Worm (Caenorhabditis elegans) whole organism, young adult: Measurements from ENCODE around the gene Y57E12AR.1.

Experiments used
- B0261.1 ChIP-seq: sonication (generic microtip); optimal IDR thresholded peaks from 2 replicates; lab custom pipeline; 2016; ENCODE audit warnings: mild to moderate bottlenecking, missing genetic modification characterization, moderate library complexity, missing compliant biosample characterization
- D2030.7 ChIP-seq: fragments of 200-800 bp; sonication (Bioruptor generic); IDR thresholded peaks from 2 replicates; pipeline ENCODE4 v1.3.6; 2022; ENCODE audit warnings: missing genetic modification reagents, missing genetic modification characterization, missing compliant biosample characterization
- K11D2.4 ChIP-seq: fragments of 200-800 bp; sonication (Bioruptor generic); IDR thresholded peaks from 2 replicates; pipeline ENCODE4 v1.3.6; 2022; ENCODE audit warnings: missing genetic modification reagents, missing genetic modification characterization, missing compliant biosample characterization
- Y56A3A.18 ChIP-seq: fragments of 200-800 bp; sonication (Bioruptor generic); IDR thresholded peaks from 2 replicates; pipeline ENCODE4 v1.3.6; 2022; ENCODE audit warnings: missing genetic modification reagents, missing genetic modification characterization, missing compliant biosample characterization
- Y67H2A.10 ChIP-seq: fragments of 200-800 bp; sonication (Bioruptor generic); conservative IDR thresholded peaks from 2 replicates; pipeline ENCODE4 v1.3.6; 2022; ENCODE audit warnings: missing genetic modification reagents, missing genetic modification characterization, missing compliant biosample characterization
- aptf-3 ChIP-seq: fragments of 200-800 bp; sonication (Bioruptor generic); IDR thresholded peaks from 2 replicates; pipeline ENCODE4 v1.3.6; 2022; ENCODE audit warnings: missing genetic modification characterization, missing compliant biosample characterization
- atf-7 ChIP-seq: sonication (generic microtip); optimal IDR thresholded peaks from 2 replicates; lab custom pipeline; 2017; ENCODE audit warnings: mild to moderate bottlenecking, missing genetic modification characterization, missing compliant biosample characterization
- bed-1 ChIP-seq: fragments of 200-800 bp; sonication (Bioruptor generic); IDR thresholded peaks from 2 replicates; pipeline ENCODE4 v1.3.6; 2022; ENCODE audit warnings: missing genetic modification reagents, missing genetic modification characterization, missing compliant biosample characterization
- bed-2 ChIP-seq: fragments of 200-800 bp; sonication (Bioruptor generic); IDR thresholded peaks from 2 replicates; pipeline ENCODE4 v1.3.6; 2022; ENCODE audit warnings: missing genetic modification reagents, missing genetic modification characterization, missing compliant biosample characterization
- chd-7 ChIP-seq: sonication (generic microtip); optimal IDR thresholded peaks from 2 replicates; lab custom pipeline; 2016; ENCODE audit warnings: mild to moderate bottlenecking, missing genetic modification characterization, moderate library complexity, missing compliant biosample characterization
- efl-1 ChIP-seq: fragments of 150-350 bp; optimal IDR thresholded peaks from 2 replicates; lab custom pipeline; 2014; ENCODE audit warnings: missing biosample characterization, missing genetic modification reagents, missing genetic modification characterization
- egl-44 ChIP-seq: fragments of 200-800 bp; sonication (Bioruptor generic); IDR thresholded peaks from 2 replicates; pipeline ENCODE4 v1.3.6; 2022; ENCODE audit warnings: missing genetic modification reagents, missing genetic modification characterization, missing compliant biosample characterization
- ekl-4 ChIP-seq: fragments of 200-800 bp; sonication (Bioruptor generic); IDR thresholded peaks from 2 replicates; pipeline ENCODE4 v1.3.6; 2022; ENCODE audit warnings: missing genetic modification reagents, missing genetic modification characterization, missing compliant biosample characterization
- hlh-26 ChIP-seq: fragments of 200-800 bp; sonication (Bioruptor generic); conservative IDR thresholded peaks from 2 replicates; pipeline ENCODE4 v1.3.6; 2022; ENCODE audit warnings: missing genetic modification reagents, missing genetic modification characterization, missing compliant biosample characterization
- hmg-1.2 ChIP-seq: fragments of 200-800 bp; sonication (Bioruptor generic); IDR thresholded peaks from 2 replicates; pipeline ENCODE4 v1.3.6; 2022; ENCODE audit warnings: missing genetic modification reagents, missing genetic modification characterization, missing compliant biosample characterization
- hrde-1 ChIP-seq: sonication (generic microtip); optimal IDR thresholded peaks from 2 replicates; lab custom pipeline; 2016; ENCODE audit warnings: missing genetic modification characterization, mild to moderate bottlenecking, missing compliant biosample characterization, moderate library complexity, missing genotype, missing genetic modification reagents, borderline replicate concordance
- let-526 ChIP-seq: fragments of 200-800 bp; sonication (Bioruptor generic); IDR thresholded peaks from 2 replicates; pipeline ENCODE4 v1.3.6; 2022; ENCODE audit warnings: missing genetic modification reagents, missing genetic modification characterization, missing compliant biosample characterization
- let-607 ChIP-seq, 2 experiments: fragments of 200-800 bp in 1 of 2; sonication (Bioruptor generic) in 1 of 2; sonication (generic microtip) in 1 of 2; optimal IDR thresholded peaks; 2 replicates each; lab custom pipeline; 2016 to 2018; ENCODE audit warnings: mild to moderate bottlenecking in 2 of 2, missing compliant biosample characterization in 2 of 2, missing genetic modification characterization in 2 of 2, moderate library complexity in 2 of 2, missing genotype in 1 of 2
- lin-26 ChIP-seq: fragments of 200-800 bp; sonication (Bioruptor generic); IDR thresholded peaks from 2 replicates; pipeline ENCODE4 v1.3.6; 2022; ENCODE audit warnings: missing genetic modification reagents, missing genetic modification characterization, missing compliant biosample characterization
- madf-10 ChIP-seq: sonication (generic microtip); optimal IDR thresholded peaks from 2 replicates; lab custom pipeline; 2016; ENCODE audit warnings: mild to moderate bottlenecking, missing genetic modification characterization, missing compliant biosample characterization
- madf-3 ChIP-seq: fragments of 200-800 bp; sonication (Bioruptor generic); IDR thresholded peaks from 2 replicates; pipeline ENCODE4 v1.3.6; 2022; ENCODE audit warnings: missing genetic modification reagents, missing genetic modification characterization, missing compliant biosample characterization
- madf-6 ChIP-seq: fragments of 200-800 bp; sonication (Bioruptor generic); IDR thresholded peaks from 2 replicates; pipeline ENCODE4 v1.3.6; 2022; ENCODE audit warnings: missing genetic modification reagents, missing genetic modification characterization, missing compliant biosample characterization
- madf-8 ChIP-seq: fragments of 200-800 bp; sonication (Bioruptor generic); conservative IDR thresholded peaks from 2 replicates; pipeline ENCODE4 v1.3.6; 2022; ENCODE audit warnings: missing genetic modification reagents, missing genetic modification characterization, missing compliant biosample characterization
- mcd-1 ChIP-seq: fragments of 200-800 bp; sonication (Bioruptor generic); IDR thresholded peaks from 2 replicates; pipeline ENCODE4 v1.3.6; 2022; ENCODE audit warnings: missing genetic modification reagents, missing genetic modification characterization, missing compliant biosample characterization
- nhr-80 ChIP-seq: sonication (generic microtip); optimal IDR thresholded peaks from 2 replicates; lab custom pipeline; 2016; ENCODE audit warnings: missing genetic modification characterization, missing compliant biosample characterization
- pbrm-1 ChIP-seq: fragments of 200-800 bp; sonication (Bioruptor generic); IDR thresholded peaks from 2 replicates; pipeline ENCODE4 v1.3.6; 2022; ENCODE audit warnings: missing genetic modification reagents, missing genetic modification characterization, missing compliant biosample characterization
- rcor-1 ChIP-seq: fragments of 200-800 bp; sonication (Bioruptor generic); IDR thresholded peaks from 2 replicates; pipeline ENCODE4 v1.3.6; 2022; ENCODE audit warnings: missing genetic modification reagents, missing genetic modification characterization, missing compliant biosample characterization
- repo-1 ChIP-seq: sonication (generic microtip); optimal IDR thresholded peaks from 2 replicates; lab custom pipeline; 2017; ENCODE audit warnings: mild to moderate bottlenecking, missing genetic modification characterization, missing compliant biosample characterization
- rpc-1 ChIP-seq, 2 experiments: fragments of 150-350 bp in 1 of 2; sonication (generic microtip) in 1 of 2; optimal IDR thresholded peaks; 2 replicates each; lab custom pipeline; 2014 to 2018; ENCODE audit warnings: missing biosample characterization in 1 of 2, missing genetic modification characterization in 1 of 2, missing genetic modification reagents in 1 of 2, missing genotype in 1 of 2
- sea-2 ChIP-seq: fragments of 200-800 bp; sonication (Bioruptor generic); IDR thresholded peaks from 2 replicates; pipeline ENCODE4 v1.3.6; 2022; ENCODE audit warnings: missing genetic modification characterization, missing compliant biosample characterization
- snpc-1.1 ChIP-seq: sonication (generic microtip); optimal IDR thresholded peaks from 2 replicates; lab custom pipeline; 2017; ENCODE audit warnings: missing genetic modification characterization, mild to moderate bottlenecking, missing compliant biosample characterization, antibody characterized with exemption, moderate library complexity, missing genotype, missing genetic modification reagents; ENCODE audit not compliant: insufficient read depth
- snpc-1.3 ChIP-seq: sonication (generic microtip); optimal IDR thresholded peaks from 2 replicates; lab custom pipeline; 2017; ENCODE audit warnings: missing genetic modification characterization, mild to moderate bottlenecking, missing compliant biosample characterization, antibody characterized with exemption, moderate library complexity, missing genotype, missing genetic modification reagents; ENCODE audit not compliant: insufficient read depth
- snpc-3.4 ChIP-seq: sonication (generic microtip); optimal IDR thresholded peaks from 2 replicates; lab custom pipeline; 2017; ENCODE audit warnings: missing genetic modification characterization, mild to moderate bottlenecking, missing compliant biosample characterization, antibody characterized with exemption, moderate library complexity, missing genotype, missing genetic modification reagents
- snpc-4 ChIP-seq, 5 experiments: fragments of 150-350 bp in 1 of 5; sonication (generic microtip) in 4 of 5; optimal IDR thresholded peaks; 2 replicates each; lab custom pipeline; 2014 to 2018; ENCODE audit warnings: missing genetic modification characterization in 5 of 5, missing biosample characterization in 3 of 5, antibody characterized with exemption in 2 of 5, mild to moderate bottlenecking in 2 of 5, missing compliant biosample characterization in 2 of 5, missing genotype in 2 of 5, moderate library complexity in 2 of 5, missing genetic modification reagents in 1 of 5
- tbp1 ChIP-seq: fragments of 200-800 bp; sonication (Bioruptor generic); optimal IDR thresholded peaks from 2 replicates; lab custom pipeline; 2018; ENCODE audit warnings: mild to moderate bottlenecking, missing genetic modification characterization, missing compliant biosample characterization
- tbx-9 ChIP-seq: sonication (generic microtip); optimal IDR thresholded peaks from 2 replicates; lab custom pipeline; 2016; ENCODE audit warnings: borderline replicate concordance, missing genetic modification characterization, inconsistent platforms, missing compliant biosample characterization
- ztf-25 ChIP-seq: fragments of 200-800 bp; sonication (Bioruptor generic); IDR thresholded peaks from 2 replicates; pipeline ENCODE4 v1.3.6; 2022; ENCODE audit warnings: missing genetic modification reagents, missing genetic modification characterization, missing compliant biosample characterization
- ztf-26 ChIP-seq: sonication (generic microtip); optimal IDR thresholded peaks from 2 replicates; lab custom pipeline; 2017; ENCODE audit warnings: missing genetic modification characterization, missing compliant biosample characterization
- ztf-28 ChIP-seq: fragments of 200-800 bp; sonication (Bioruptor generic); IDR thresholded peaks from 2 replicates; pipeline ENCODE4 v1.3.6; 2022; ENCODE audit warnings: missing genetic modification reagents, missing genetic modification characterization, missing compliant biosample characterization

Gene Y57E12AR.1

DNA sequence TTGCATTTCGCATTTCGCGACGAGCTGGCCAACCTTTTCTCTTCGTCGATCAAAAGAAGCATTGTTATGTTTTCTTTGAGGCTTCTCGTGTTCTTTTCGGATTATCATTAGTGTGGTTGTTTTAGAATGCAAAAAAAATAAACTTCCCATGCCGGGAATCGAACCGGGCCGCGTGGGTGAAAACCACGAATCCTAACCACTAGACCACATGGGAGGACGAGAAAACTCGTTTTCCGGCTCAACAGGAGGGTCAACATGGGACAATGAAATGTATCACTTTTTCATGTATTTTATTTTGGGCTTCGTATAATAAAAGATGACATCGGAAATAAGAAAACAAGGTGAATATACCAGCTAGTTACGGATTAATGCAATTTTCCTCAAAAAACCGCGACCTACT is 4.5 kb upstream of the Y57E12AR.1 start:
- no peak for TF ChIP-seq pbrm-1 (GFP tag; lab: Robert Waterston, UW)
- peak; percentile 64 for TF ChIP-seq B0261.1 (tag; lab: Kevin White, UChicago)
- TF ChIP-seq K11D2.4 (GFP tag; lab: Robert Waterston, UW): no peak
- TF ChIP-seq tbp1 (GFP tag; lab: Kevin White, UChicago): peak; percentile 85
- TF ChIP-seq snpc-4 (GFP tag; optimal IDR thresholded peaks at IDR 0.05; lab: Kevin White, UChicago): no peak
- peak in 1 of 4 experiments; percentile 8 for TF ChIP-seq snpc-4 (tag; optimal IDR thresholded peaks at IDR 0.05; lab: Kevin White, UChicago)
- TF ChIP-seq rpc-1 (optimal IDR thresholded peaks at IDR 0.05; lab: Kevin White, UChicago): peak; percentile 53
- TF ChIP-seq rpc-1 (tag; optimal IDR thresholded peaks at IDR 0.05; lab: Kevin White, UChicago): peak; percentile 68
- 0 out of 2 replicates have a peak, but pooled peaks have one; percentile 40 for TF ChIP-seq ztf-25 (GFP tag; lab: Robert Waterston, UW)
- no peak for TF ChIP-seq Y56A3A.18 (GFP tag; lab: Robert Waterston, UW)
- TF ChIP-seq aptf-3 (GFP tag; lab: Robert Waterston, UW): no peak
- TF ChIP-seq let-526 (GFP tag; lab: Robert Waterston, UW): no peak
- TF ChIP-seq lin-26 (GFP tag; lab: Robert Waterston, UW): peak; percentile 55; the same call in 1 of the 2 replicates
- no peak for TF ChIP-seq egl-44 (GFP tag; lab: Robert Waterston, UW)
- 0 out of 2 replicates have a peak, but pooled peaks have one; percentile 11 for TF ChIP-seq madf-6
- TF ChIP-seq let-607 (tag; optimal IDR thresholded peaks at IDR 0.05; lab: Kevin White, UChicago): no peak
- 0 out of 2 replicates have a peak, but pooled peaks have one; percentile 10 for TF ChIP-seq hmg-1.2 (GFP tag; lab: Robert Waterston, UW)
- no peak for TF ChIP-seq snpc-1.1 (tag; lab: Kevin White, UChicago)

DNA sequence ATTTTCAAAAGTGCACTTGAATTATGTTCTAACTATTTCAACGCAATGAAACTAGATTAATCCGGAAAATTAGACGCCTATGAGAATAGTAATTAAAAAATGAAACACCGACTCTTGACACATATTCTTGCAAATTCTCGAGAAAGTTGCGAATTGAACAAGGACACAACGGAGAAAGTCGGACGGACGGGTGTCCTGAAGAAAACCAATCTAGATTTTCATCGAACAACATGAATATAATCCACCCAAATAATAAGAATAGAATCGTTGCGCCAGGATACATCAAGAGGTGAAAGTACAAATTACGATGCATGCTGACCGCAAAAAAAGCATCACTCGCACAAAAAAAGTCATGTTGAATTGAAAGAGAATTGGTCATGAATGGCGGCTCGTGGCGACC is 3.7 kb upstream of the Y57E12AR.1 start:
- TF ChIP-seq madf-8 (GFP tag; lab: Robert Waterston, UW) (no peak), madf-10 (tag; lab: Kevin White, UChicago) (no peak)
- TF ChIP-seq, all 124 proteins: peak for 0

DNA sequence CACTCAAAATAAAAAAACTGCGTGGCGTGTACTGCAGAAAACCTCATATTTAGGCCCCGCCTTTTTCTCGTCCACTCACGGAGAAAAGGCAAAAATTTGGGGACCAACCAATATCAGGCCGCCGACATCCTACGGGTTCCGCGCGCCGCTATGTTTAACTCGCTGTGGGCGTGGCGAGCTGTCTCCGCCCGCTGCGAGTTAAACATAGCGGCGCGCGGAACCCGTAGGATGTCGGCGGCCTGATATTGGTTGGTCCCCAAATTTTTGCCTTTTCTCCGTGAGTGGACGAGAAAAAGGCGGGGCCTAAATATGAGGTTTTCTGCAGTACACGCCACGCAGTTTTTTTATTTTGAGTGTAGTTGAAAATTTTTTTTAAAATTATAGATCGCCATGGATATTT is 2.3 kb downstream of the Y57E12AR.1 start, which contains the start of gene tmem-258:
tmem-258 (plus strand) TSS at position 385 of the 400 bp plus-strand sequence.
- TF ChIP-seq hmg-1.2 (GFP tag; lab: Robert Waterston, UW) (peak; percentile 43), snpc-1.1 (tag; lab: Kevin White, UChicago) (peak; percentile 88), snpc-3.4 (tag; lab: Kevin White, UChicago) (peak; percentile 43), snpc-4 (GFP tag; optimal IDR thresholded peaks at IDR 0.05; lab: Kevin White, UChicago) (peak; percentile 82), snpc-4 (tag; optimal IDR thresholded peaks at IDR 0.05; lab: Kevin White, UChicago) (peak in 3 of 4 experiments; percentile 88 to 95 (median 94)), madf-6 (peak; percentile 36), ekl-4 (GFP tag; lab: Robert Waterston, UW) (peak; percentile 5; the same call in 1 of the 2 replicates)

DNA sequence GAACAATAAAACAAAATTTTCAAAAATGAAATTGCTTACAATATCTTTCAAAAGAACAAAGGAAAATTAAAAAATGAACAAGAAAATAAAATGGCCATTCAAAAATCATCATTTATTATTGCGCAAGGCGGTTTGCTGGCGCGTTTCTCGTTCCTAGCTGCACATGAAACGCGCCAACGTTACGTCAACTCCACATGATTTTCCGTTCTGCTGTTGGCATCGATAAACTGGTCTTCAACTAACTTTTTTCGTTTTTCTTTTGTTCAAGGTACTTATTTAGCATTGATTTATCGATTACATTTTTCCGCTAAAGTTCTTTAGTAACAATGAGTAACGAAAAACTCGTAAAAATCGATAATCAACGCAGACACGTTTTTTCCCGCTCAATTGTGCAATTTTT is 4.7 kb downstream of the Y57E12AR.1 start, which contains the start of the genes Y57E12AL.6 and Y57E12AL.1:
Y57E12AL.6 (minus strand) TSS at position 75 of the 400 bp plus-strand sequence.
Y57E12AL.1 (plus strand) TSS at position 135 of the 400 bp plus-strand sequence.
- peak; percentile 63 for TF ChIP-seq nhr-80 (tag; lab: Kevin White, UChicago)
- TF ChIP-seq chd-7 (tag; lab: Kevin White, UChicago): no peak
- TF ChIP-seq efl-1 (GFP tag; lab: Kevin White, UChicago): peak; percentile 55
- peak; percentile 55 for TF ChIP-seq ztf-26 (tag; lab: Kevin White, UChicago)
- peak; percentile 43; the same call in 1 of the 2 replicates for TF ChIP-seq hmg-1.2 (GFP tag; lab: Robert Waterston, UW)
- TF ChIP-seq hrde-1 (tag; lab: Kevin White, UChicago): no peak
- TF ChIP-seq tbx-9 (tag; lab: Kevin White, UChicago): no peak
- TF ChIP-seq snpc-1.3 (tag; lab: Kevin White, UChicago): peak; percentile 25
- peak; percentile 33 to 82 for TF ChIP-seq let-607 (tag; optimal IDR thresholded peaks at IDR 0.05; lab: Kevin White, UChicago)
- TF ChIP-seq hlh-26 (GFP tag; lab: Robert Waterston, UW): no peak
- no peak for TF ChIP-seq bed-1 (GFP tag; lab: Robert Waterston, UW)
- peak; percentile 80 for TF ChIP-seq mcd-1 (GFP tag; lab: Robert Waterston, UW)
- 0 out of 2 replicates have a peak, but pooled peaks have one; percentile 19 for TF ChIP-seq Y67H2A.10 (GFP tag; lab: Robert Waterston, UW)
- TF ChIP-seq atf-7: peak; percentile 33
- TF ChIP-seq D2030.7 (GFP tag; lab: Robert Waterston, UW): peak; percentile 65
- no peak for TF ChIP-seq sea-2 (GFP tag; lab: Robert Waterston, UW)
- TF ChIP-seq egl-44 (GFP tag; lab: Robert Waterston, UW): no peak
- peak; percentile 48 for TF ChIP-seq repo-1 (tag; lab: Kevin White, UChicago)
- peak; percentile 72 for TF ChIP-seq madf-3 (GFP tag; lab: Robert Waterston, UW)
- TF ChIP-seq ztf-28 (GFP tag; lab: Robert Waterston, UW): no peak
- peak; percentile 43; the same call in 1 of the 2 replicates for TF ChIP-seq rcor-1
- TF ChIP-seq bed-2 (GFP tag; lab: Robert Waterston, UW): no peak
